Fruit fly (Drosophila melanogaster): Measurements from ENCODE around the gene ppk28.

ppk28 gene

DNA sequence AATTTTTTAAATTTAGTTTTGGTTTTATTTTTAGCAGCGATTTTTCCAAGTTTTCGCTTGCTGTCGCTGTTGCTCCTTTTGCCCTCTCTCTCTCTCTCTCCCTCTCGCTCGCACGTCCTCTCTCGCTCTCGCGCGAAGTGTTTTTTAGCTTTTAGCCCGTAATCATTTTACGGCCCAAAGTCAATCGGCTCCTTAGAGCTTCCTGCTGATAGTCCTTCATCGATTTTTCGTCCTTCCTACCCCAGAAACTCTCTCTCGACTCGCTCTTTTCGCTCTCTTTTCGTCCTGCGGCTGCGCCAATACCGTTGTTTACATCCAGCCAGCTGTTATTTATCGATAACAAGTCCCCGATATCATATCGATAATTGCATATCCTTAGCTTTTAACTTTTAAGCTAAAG, 38.4 kb downstream of the ppk28 start, which contains the start of gene RSG7:
TSS of gene RSG7 (minus strand) at position 139 of the 400 bp plus-strand sequence.
- no peak for TF ChIP-seq Myc (optimal IDR thresholded peaks at IDR 0.05)

- TF ChIP-seq Myc (optimal IDR thresholded peaks at IDR 0.05) (no peak), h (optimal IDR thresholded peaks at IDR 0.05) (no peak), insv (optimal IDR thresholded peaks at IDR 0.05) (no peak), psq (optimal IDR thresholded peaks at IDR 0.05) (no peak), Sin3A (optimal IDR thresholded peaks at IDR 0.05) (no peak), ttk (optimal IDR thresholded peaks at IDR 0.05) (no peak)
Observed at dm6 chrX:16846575-16846974, 40.7 kb downstream of the ppk28 start.

- TF ChIP-seq Sin3A (optimal IDR thresholded peaks at IDR 0.05) (no peak), ttk (optimal IDR thresholded peaks at IDR 0.05) (no peak), Myc (optimal IDR thresholded peaks at IDR 0.05) (no peak), h (optimal IDR thresholded peaks at IDR 0.05) (no peak), insv (optimal IDR thresholded peaks at IDR 0.05) (no peak), psq (optimal IDR thresholded peaks at IDR 0.05) (no peak)
Observed at dm6 chrX:16848978-16849377, 43.1 kb downstream of the ppk28 start.

- TF ChIP-seq h (optimal IDR thresholded peaks at IDR 0.05) (no peak), psq (optimal IDR thresholded peaks at IDR 0.05) (no peak)
Observed at dm6 chrX:16849517-16849916, 43.6 kb downstream of the ppk28 start.

DNA sequence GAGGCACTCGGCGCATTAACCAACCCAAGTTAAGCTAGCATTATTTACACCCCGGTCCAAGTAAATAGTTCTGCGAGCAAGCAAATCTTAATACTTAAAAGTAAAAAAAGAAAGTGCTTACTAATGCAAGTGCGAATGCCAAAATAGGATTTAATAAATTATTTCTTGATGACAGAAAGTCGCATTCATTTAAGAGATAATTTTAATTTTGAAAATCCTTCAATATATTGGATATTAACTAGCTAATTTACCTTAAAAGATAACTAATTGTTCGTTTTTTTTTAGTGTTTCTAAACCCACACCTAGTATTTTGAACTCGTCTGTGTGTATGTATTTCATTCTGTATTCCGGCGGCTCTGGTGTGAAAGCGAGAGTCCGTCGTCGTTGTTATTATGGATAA, 48.9 kb downstream of the ppk28 start:
- TF ChIP-seq Sin3A (optimal IDR thresholded peaks at IDR 0.05) (no peak), psq (optimal IDR thresholded peaks at IDR 0.05) (no peak), insv (optimal IDR thresholded peaks at IDR 0.05) (no peak), h (optimal IDR thresholded peaks at IDR 0.05) (no peak), ttk (optimal IDR thresholded peaks at IDR 0.05) (no peak), Myc (optimal IDR thresholded peaks at IDR 0.05) (no peak)
